Worm (Caenorhabditis elegans) whole organism, late embryonic: ENCODE measurements around the gene Y110A2AL.4.
A peak's percentile ranks its signal among the peaks of the same experiment; 100 is the strongest.

ENCODE experiments used
- C08G9.2 ChIP-seq: sonication (generic microtip); optimal IDR thresholded peaks from 2 replicates; lab custom pipeline; 2016; ENCODE audit warnings: mild to moderate bottlenecking, missing genetic modification characterization, moderate library complexity, missing compliant biosample characterization
- C38D4.7 ChIP-seq: fragments of 200-800 bp; sonication (Bioruptor generic); optimal IDR thresholded peaks from 2 replicates; lab custom pipeline; 2018; ENCODE audit warnings: mild to moderate bottlenecking, missing genetic modification characterization, moderate library complexity, missing compliant biosample characterization
- F13H6.1 ChIP-seq: sonication (generic microtip); optimal IDR thresholded peaks from 2 replicates; lab custom pipeline; 2016; ENCODE audit warnings: missing genetic modification characterization, missing compliant biosample characterization
- ama-1 ChIP-seq: fragments of 150-350 bp; optimal IDR thresholded peaks from 2 replicates; lab custom pipeline; 2014
- ceh-2 ChIP-seq: sonication (generic microtip); optimal IDR thresholded peaks from 2 replicates; lab custom pipeline; 2016; ENCODE audit warnings: missing genotype, missing genetic modification characterization, missing compliant biosample characterization
- ceh-24 ChIP-seq: sonication (generic microtip); optimal IDR thresholded peaks from 2 replicates; lab custom pipeline; 2016; ENCODE audit warnings: mild to moderate bottlenecking, missing genetic modification characterization, missing compliant biosample characterization
- ceh-31 ChIP-seq: sonication (generic microtip); optimal IDR thresholded peaks from 2 replicates; lab custom pipeline; 2016; ENCODE audit warnings: missing genetic modification characterization, missing compliant biosample characterization
- ceh-45 ChIP-seq: fragments of 200-800 bp; sonication (Bioruptor generic); IDR thresholded peaks from 2 replicates; pipeline ENCODE4 v1.3.6; 2022; ENCODE audit warnings: missing genetic modification reagents, missing genetic modification characterization, missing compliant biosample characterization
- ceh-48 ChIP-seq: sonication (generic microtip); optimal IDR thresholded peaks from 2 replicates; lab custom pipeline; 2016; ENCODE audit warnings: missing genetic modification characterization, inconsistent platforms, missing compliant biosample characterization
- ceh-6 ChIP-seq: fragments of 200-800 bp; sonication (Bioruptor generic); optimal IDR thresholded peaks from 2 replicates; lab custom pipeline; 2018; ENCODE audit warnings: mild to moderate bottlenecking, missing genetic modification characterization, missing compliant biosample characterization
- ceh-9 ChIP-seq: sonication (generic microtip); optimal IDR thresholded peaks from 2 replicates; lab custom pipeline; 2016; ENCODE audit warnings: mild to moderate bottlenecking, missing genetic modification characterization, inconsistent platforms, missing compliant biosample characterization
- che-1 ChIP-seq: sonication (generic microtip); optimal IDR thresholded peaks from 2 replicates; lab custom pipeline; 2016; ENCODE audit warnings: mild to moderate bottlenecking, missing genetic modification characterization, missing compliant biosample characterization
- dmd-4 ChIP-seq: sonication (generic microtip); optimal IDR thresholded peaks from 2 replicates; lab custom pipeline; 2016; ENCODE audit warnings: borderline replicate concordance, missing genetic modification characterization, missing compliant biosample characterization
- dve-1 ChIP-seq: sonication (generic microtip); optimal IDR thresholded peaks from 2 replicates; lab custom pipeline; 2017; ENCODE audit warnings: antibody characterized with exemption, mild to moderate bottlenecking, missing genetic modification characterization, missing compliant biosample characterization
- elt-2 ChIP-seq: sonication (generic microtip); optimal IDR thresholded peaks from 2 replicates; lab custom pipeline; 2016; ENCODE audit warnings: missing genetic modification reagents, missing genetic modification characterization, missing compliant biosample characterization
- elt-4 ChIP-seq: sonication (generic microtip); optimal IDR thresholded peaks from 2 replicates; lab custom pipeline; 2016; ENCODE audit warnings: missing genetic modification characterization, missing compliant biosample characterization
- ets-4 ChIP-seq: sonication (generic microtip); optimal IDR thresholded peaks from 2 replicates; lab custom pipeline; 2016; ENCODE audit warnings: missing genetic modification characterization, missing compliant biosample characterization
- fax-1 ChIP-seq: sonication (generic microtip); optimal IDR thresholded peaks from 2 replicates; lab custom pipeline; 2016; ENCODE audit warnings: missing genotype, missing genetic modification characterization, missing compliant biosample characterization
- fkh-6 ChIP-seq: sonication (generic microtip); optimal IDR thresholded peaks from 2 replicates; lab custom pipeline; 2016; ENCODE audit warnings: missing genetic modification characterization, missing compliant biosample characterization
- hlh-13 ChIP-seq: fragments of 200-800 bp; sonication (Bioruptor generic); optimal IDR thresholded peaks from 2 replicates; lab custom pipeline; 2018; ENCODE audit warnings: mild to moderate bottlenecking, missing genetic modification characterization, missing compliant biosample characterization
- hlh-30 ChIP-seq: sonication (generic microtip); optimal IDR thresholded peaks from 2 replicates; lab custom pipeline; 2017; ENCODE audit warnings: antibody characterized with exemption, missing genetic modification characterization, missing compliant biosample characterization; ENCODE audit not compliant: insufficient read depth
- hlh-6 ChIP-seq: sonication (generic microtip); optimal IDR thresholded peaks from 2 replicates; lab custom pipeline; 2016; ENCODE audit warnings: missing genotype, missing genetic modification characterization, missing compliant biosample characterization
- lim-6 ChIP-seq: sonication (generic microtip); optimal IDR thresholded peaks from 2 replicates; lab custom pipeline; 2016; ENCODE audit warnings: missing genetic modification characterization, missing compliant biosample characterization
- lin-11 ChIP-seq: fragments of 200-800 bp; sonication (Bioruptor generic); optimal IDR thresholded peaks from 2 replicates; lab custom pipeline; 2018; ENCODE audit warnings: mild to moderate bottlenecking, missing genetic modification characterization, missing compliant biosample characterization
- mec-3 ChIP-seq: sonication (generic microtip); optimal IDR thresholded peaks from 2 replicates; lab custom pipeline; 2016; ENCODE audit warnings: borderline replicate concordance, missing genetic modification characterization, missing compliant biosample characterization
- nhr-11 ChIP-seq: fragments of 150-350 bp; optimal IDR thresholded peaks from 2 replicates; lab custom pipeline; 2014; ENCODE audit warnings: missing biosample characterization, missing genetic modification characterization
- pax-1 ChIP-seq: fragments of 150-350 bp; optimal IDR thresholded peaks from 2 replicates; lab custom pipeline; 2014; ENCODE audit warnings: missing biosample characterization, missing genetic modification characterization
- pros-1 ChIP-seq: fragments of 150-350 bp; optimal IDR thresholded peaks from 2 replicates; lab custom pipeline; 2014; ENCODE audit warnings: missing biosample characterization, missing genetic modification reagents, missing genetic modification characterization
- tbx-2 ChIP-seq: sonication (generic microtip); optimal IDR thresholded peaks from 2 replicates; lab custom pipeline; 2016; ENCODE audit warnings: missing genetic modification characterization, missing compliant biosample characterization
- unc-3 ChIP-seq, 2 experiments: fragments of 200-800 bp in 1 of 2; sonication (Bioruptor generic) in 1 of 2; sonication (generic microtip) in 1 of 2; conservative IDR thresholded peaks in 1 of 2; optimal IDR thresholded peaks in 1 of 2; 2 replicates each; pipeline versions ENCODE4 v1.3.6 to Lab custom; 2016 to 2022; ENCODE audit warnings: missing compliant biosample characterization in 2 of 2, missing genetic modification characterization in 2 of 2, missing genetic modification reagents in 1 of 2
- unc-86 ChIP-seq: sonication (generic microtip); optimal IDR thresholded peaks from 2 replicates; lab custom pipeline; 2016; ENCODE audit warnings: missing genetic modification characterization, missing compliant biosample characterization
- zip-5 ChIP-seq: sonication (generic microtip); optimal IDR thresholded peaks from 2 replicates; lab custom pipeline; 2016; ENCODE audit warnings: missing genetic modification characterization, missing compliant biosample characterization
- ztf-16 ChIP-seq: sonication (generic microtip); optimal IDR thresholded peaks from 2 replicates; lab custom pipeline; 2017; ENCODE audit warnings: missing genetic modification characterization, missing compliant biosample characterization

The Y110A2AL.4 gene

DNA sequence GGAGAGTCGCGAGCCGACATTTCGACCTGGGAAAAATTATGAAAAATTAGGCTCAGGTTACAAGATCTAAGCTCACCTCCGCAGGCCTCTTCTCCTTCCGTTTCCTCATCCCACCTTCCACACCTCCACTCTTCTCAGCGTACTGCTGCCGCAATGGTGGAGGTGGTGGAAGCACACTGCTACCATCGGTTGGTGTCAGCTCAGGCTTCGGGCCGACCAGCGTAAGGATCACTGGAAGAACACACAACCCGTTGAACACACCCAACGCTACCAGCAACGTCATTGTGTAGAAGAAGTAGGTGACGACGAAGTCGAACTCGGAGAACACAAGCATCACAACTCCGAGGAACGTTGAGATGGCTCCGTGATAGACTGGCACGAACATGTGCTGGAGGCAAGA is 6.6 kb downstream of the Y110A2AL.4 start:
- TF ChIP-seq ztf-16 (tag; lab: Kevin White, UChicago) (no peak), C08G9.2 (tag; lab: Kevin White, UChicago) (no peak), pros-1 (tag; lab: Kevin White, UChicago) (no peak), lim-6 (tag; lab: Kevin White, UChicago) (no peak), hlh-30 (tag; lab: Kevin White, UChicago) (no peak), hlh-6 (tag; lab: Kevin White, UChicago) (no peak), C38D4.7 (no peak), ceh-31 (tag; lab: Kevin White, UChicago) (no peak)

DNA sequence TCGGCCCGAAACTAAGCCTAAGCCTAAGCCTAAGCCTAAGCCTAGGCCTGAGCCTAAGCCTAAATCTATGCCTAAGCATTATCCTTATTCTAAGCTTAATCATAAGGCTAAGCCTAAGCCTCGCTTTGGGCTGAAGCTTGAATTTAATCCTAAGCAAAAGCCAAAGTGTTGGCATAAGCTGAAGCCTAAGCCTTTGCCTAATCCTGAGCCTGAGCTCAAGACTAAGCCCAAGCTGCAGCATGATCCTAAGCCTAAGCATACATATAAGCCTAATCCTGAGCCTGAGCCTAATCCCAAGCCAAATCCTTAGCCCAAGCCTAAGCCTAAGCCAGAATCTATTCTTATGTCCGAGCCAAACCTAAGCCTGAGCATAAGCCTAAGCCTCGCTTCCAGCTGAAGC is 7.4 kb downstream of the Y110A2AL.4 start:
- TF ChIP-seq nhr-11 (tag; lab: Kevin White, UChicago) = no peak
- TF ChIP-seq zip-5 = no peak
- TF ChIP-seq dve-1 (tag; lab: Kevin White, UChicago) = peak; percentile 94
- no peak for TF ChIP-seq unc-86 (tag; lab: Kevin White, UChicago)
- TF ChIP-seq ama-1 (lab: Kevin White, UChicago) = no peak
- no peak for TF ChIP-seq fkh-6 (tag; lab: Kevin White, UChicago)

ce11 chrII:2852493-2852892 is 13.4 kb downstream of the Y110A2AL.4 start, which contains the start of gene ptc-3:
Gene ptc-3, minus strand, starts transcription at chrII:2852593.
- no peak for TF ChIP-seq F13H6.1 (tag; lab: Kevin White, UChicago)
- no peak for TF ChIP-seq ceh-9
- no peak for TF ChIP-seq ztf-16 (tag; lab: Kevin White, UChicago)
- TF ChIP-seq pax-1 (tag; lab: Kevin White, UChicago) = no peak
- TF ChIP-seq nhr-11 (tag; lab: Kevin White, UChicago) = no peak
- no peak for TF ChIP-seq unc-3 (GFP tag; conservative IDR thresholded peaks at IDR 0.05; lab: Robert Waterston, UW)
- TF ChIP-seq unc-3 (tag; optimal IDR thresholded peaks at IDR 0.05; lab: Kevin White, UChicago) = no peak
- TF ChIP-seq elt-2 = no peak
- no peak for TF ChIP-seq ceh-45 (GFP tag; lab: Robert Waterston, UW)
- no peak for TF ChIP-seq lin-11 (tag; lab: Kevin White, UChicago)

DNA sequence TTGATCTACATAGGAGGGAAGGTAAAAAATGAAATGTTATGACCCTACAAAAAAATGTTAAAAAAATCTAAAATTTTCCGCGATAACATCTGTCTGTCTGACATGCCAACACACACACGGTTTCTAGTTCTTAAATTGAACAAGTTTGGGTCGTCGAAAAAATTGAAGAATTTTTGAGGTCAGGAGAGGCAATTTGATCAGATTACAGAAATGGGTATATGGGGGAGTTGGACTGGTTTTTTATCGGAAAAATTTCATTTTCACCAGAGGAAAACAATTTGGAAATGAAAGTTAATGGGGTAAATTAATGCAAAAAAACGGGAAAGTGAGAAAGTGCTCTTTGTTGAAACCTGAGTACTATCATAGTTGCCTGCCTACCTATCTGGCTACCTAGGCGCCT is 14.7 kb downstream of the Y110A2AL.4 start:
- TF ChIP-seq fax-1 (tag; lab: Kevin White, UChicago) = no peak
- no peak for TF ChIP-seq dmd-4
- TF ChIP-seq ceh-48 = no peak
- no peak for TF ChIP-seq che-1 (tag; lab: Kevin White, UChicago)
- TF ChIP-seq ceh-2 (tag; lab: Kevin White, UChicago) = no peak
- no peak for TF ChIP-seq F13H6.1 (tag; lab: Kevin White, UChicago)
- TF ChIP-seq mec-3 = no peak
- no peak for TF ChIP-seq ets-4 (tag; lab: Kevin White, UChicago)
- no peak for TF ChIP-seq pax-1 (tag; lab: Kevin White, UChicago)

DNA sequence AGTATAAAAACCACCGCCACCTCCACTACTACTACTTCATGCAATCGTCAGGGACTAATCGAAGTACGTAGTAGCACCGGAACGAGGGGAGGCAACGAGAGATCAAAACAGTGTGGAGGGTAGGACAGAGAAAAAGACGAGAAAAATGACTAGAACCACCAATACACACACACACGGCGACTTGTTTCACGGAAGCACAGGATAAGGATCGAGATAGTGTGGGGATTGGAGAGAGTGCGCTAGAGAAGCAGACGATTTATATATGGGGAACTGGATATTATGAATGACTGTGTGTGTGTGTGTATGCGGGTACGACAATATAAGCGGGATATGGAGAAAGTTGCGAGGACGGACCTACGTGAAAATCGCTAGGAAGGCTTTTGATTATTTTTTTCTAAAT is 15.7 kb downstream of the Y110A2AL.4 start:
- TF ChIP-seq elt-4 (tag; lab: Kevin White, UChicago) (no peak), ceh-24 (tag; lab: Kevin White, UChicago) (no peak), fkh-6 (tag; lab: Kevin White, UChicago) (no peak), hlh-6 (tag; lab: Kevin White, UChicago) (peak; percentile 11), elt-2 (no peak), ceh-6 (GFP tag; lab: Kevin White, UChicago) (no peak), ceh-31 (tag; lab: Kevin White, UChicago) (peak; percentile 41)

ce11 chrII:2856114-2856513 is 17.0 kb downstream of the Y110A2AL.4 start:
- TF ChIP-seq tbx-2 (tag; lab: Kevin White, UChicago) (no peak), hlh-13 (GFP tag; lab: Kevin White, UChicago) (no peak)
- TF ChIP-seq, all 69 proteins: peak for 0
